Worm (Caenorhabditis elegans): ENCODE results near the gene Y73C8C.3.

DNA sequence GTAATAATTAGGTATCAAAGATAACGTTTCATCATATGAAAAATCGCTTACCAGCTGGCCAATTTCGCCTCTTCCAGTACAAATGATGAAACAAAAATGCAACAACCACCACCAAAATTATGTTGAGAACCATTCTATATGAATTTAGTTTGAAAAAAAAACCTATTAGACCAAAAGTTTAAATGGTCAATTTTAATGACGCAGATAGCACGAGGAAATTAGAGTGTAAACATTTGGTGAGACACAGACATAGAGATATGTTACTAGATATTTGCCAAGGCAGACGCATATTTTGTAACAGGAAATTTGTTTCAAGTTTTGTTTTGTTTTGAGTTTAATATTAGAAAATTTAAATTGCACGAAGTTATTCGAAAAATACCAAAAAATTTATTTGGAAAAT lies 20.7 kb upstream of the Y73C8C.3 start, which contains the start of gene cyp-33C9:
- TF ChIP-seq fos-1 (tag; optimal IDR thresholded peaks at IDR 0.05) (no peak), nhr-237 (tag; optimal IDR thresholded peaks at IDR 0.05) (no peak), sptf-1 (tag; optimal IDR thresholded peaks at IDR 0.05) (no peak), hlh-17 (GFP tag; optimal IDR thresholded peaks at IDR 0.05; ENCODE audit: borderline replicate concordance) (no peak), F16B12.6 (tag; optimal IDR thresholded peaks at IDR 0.05) (no peak), nhr-28 (tag; optimal IDR thresholded peaks at IDR 0.05) (no peak)
